Worm (Caenorhabditis elegans): ENCODE measurements around the gene hyl-2.

The hyl-2 gene

ce11 chrX:4652950-4653349, 46.3 kb downstream of the hyl-2 start:
- TF ChIP-seq ZK546.5 (tag; optimal IDR thresholded peaks at IDR 0.05): no peak
- no peak for TF ChIP-seq mdl-1 (tag; optimal IDR thresholded peaks at IDR 0.05)
- TF ChIP-seq elt-1 (tag; optimal IDR thresholded peaks at IDR 0.05): no peak
- TF ChIP-seq mab-5 (tag; optimal IDR thresholded peaks at IDR 0.05): no peak
- no peak for TF ChIP-seq nhr-237 (tag; optimal IDR thresholded peaks at IDR 0.05)
- TF ChIP-seq nhr-129 (tag; optimal IDR thresholded peaks at IDR 0.05): no peak
- TF ChIP-seq peb-1 (tag; optimal IDR thresholded peaks at IDR 0.05): no peak
- no peak for TF ChIP-seq nhr-6 (tag; optimal IDR thresholded peaks at IDR 0.05)
- TF ChIP-seq R02D3.7 (tag; optimal IDR thresholded peaks at IDR 0.05): no peak
- no peak for TF ChIP-seq Y55F3AM.14 (GFP tag; optimal IDR thresholded peaks at IDR 0.05)
- no peak for TF ChIP-seq unc-55 (GFP tag; optimal IDR thresholded peaks at IDR 0.05)

ce11 chrX:4651428-4651827, 47.8 kb downstream of the hyl-2 start:
- TF ChIP-seq mbf-1 (tag; optimal IDR thresholded peaks at IDR 0.05) (no peak), unc-39 (tag; optimal IDR thresholded peaks at IDR 0.05) (no peak), skn-1 (tag; optimal IDR thresholded peaks at IDR 0.05) (no peak), nhr-21 (tag; optimal IDR thresholded peaks at IDR 0.05) (no peak), sem-4 (tag; optimal IDR thresholded peaks at IDR 0.05) (no peak), unc-62 (GFP tag; optimal IDR thresholded peaks at IDR 0.05) (no peak), nhr-12 (tag; optimal IDR thresholded peaks at IDR 0.05) (no peak), elt-1 (tag; optimal IDR thresholded peaks at IDR 0.05) (no peak), Y55F3AM.14 (GFP tag; optimal IDR thresholded peaks at IDR 0.05) (no peak)

DNA sequence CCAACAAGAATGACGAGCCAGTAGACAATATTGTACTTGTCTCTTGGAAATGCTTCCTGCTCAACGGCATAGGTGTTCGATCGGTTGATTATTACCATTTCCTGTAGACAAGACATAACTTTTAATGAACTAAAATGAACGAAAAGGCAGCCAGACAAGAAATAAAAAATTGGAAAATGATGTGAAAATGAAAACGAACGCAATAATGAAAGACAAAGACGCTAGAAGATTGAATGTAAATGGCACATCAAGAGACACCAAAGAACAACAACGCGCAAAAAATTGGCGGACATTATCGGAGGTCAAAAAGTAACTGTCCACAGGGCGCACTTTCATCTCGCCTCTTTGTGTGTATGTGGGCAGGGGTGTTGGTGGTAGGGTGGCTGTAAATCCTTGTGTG, 50.2 kb downstream of the hyl-2 start, which contains the start of gene ent-5:
TSS of gene ent-5 (minus strand) at position 101 of the 400 bp plus-strand sequence.
- TF ChIP-seq mab-5 (tag; optimal IDR thresholded peaks at IDR 0.05) (no peak), C34F6.9 (tag; optimal IDR thresholded peaks at IDR 0.05) (no peak), aly-2 (tag; optimal IDR thresholded peaks at IDR 0.05) (no peak), peb-1 (tag; optimal IDR thresholded peaks at IDR 0.05) (no peak), mbf-1 (tag; optimal IDR thresholded peaks at IDR 0.05) (no peak), nhr-6 (tag; optimal IDR thresholded peaks at IDR 0.05) (no peak), nhr-237 (tag; optimal IDR thresholded peaks at IDR 0.05) (no peak), Y55F3AM.14 (GFP tag; optimal IDR thresholded peaks at IDR 0.05) (no peak), ceh-16 (tag; optimal IDR thresholded peaks at IDR 0.05) (no peak), lin-39 (tag; optimal IDR thresholded peaks at IDR 0.05) (no peak), egl-27 (tag; optimal IDR thresholded peaks at IDR 0.05) (no peak), sma-3 (GFP tag; optimal IDR thresholded peaks at IDR 0.05) (no peak)

ce11 chrX:4647104-4647503, 52.2 kb downstream of the hyl-2 start, which contains the start of gene C46C11.4:
TSS of gene C46C11.4 (minus strand) at chrX:4647204.
- TF ChIP-seq lsy-2 (tag; optimal IDR thresholded peaks at IDR 0.05): no peak
- TF ChIP-seq lin-11 (tag; optimal IDR thresholded peaks at IDR 0.05): no peak
- TF ChIP-seq elt-1 (tag; optimal IDR thresholded peaks at IDR 0.05): no peak
- no peak for TF ChIP-seq nhr-12 (tag; optimal IDR thresholded peaks at IDR 0.05)
- TF ChIP-seq ztf-1 (GFP tag; conservative IDR thresholded peaks at IDR 0.05): no peak
- TF ChIP-seq skn-1 (tag; optimal IDR thresholded peaks at IDR 0.05): no peak
- TF ChIP-seq gmeb-1 (tag; optimal IDR thresholded peaks at IDR 0.05): no peak
- no peak for TF ChIP-seq unc-62 (GFP tag; optimal IDR thresholded peaks at IDR 0.05)
- TF ChIP-seq sma-3 (GFP tag; optimal IDR thresholded peaks at IDR 0.05): no peak
- TF ChIP-seq ceh-16 (tag; optimal IDR thresholded peaks at IDR 0.05): no peak
- no peak for TF ChIP-seq elt-3 (tag; optimal IDR thresholded peaks at IDR 0.05)
